Fruit fly (Drosophila melanogaster) whole organism, prepupa: ENCODE measurements around the gene CG13131.

ENCODE experiments used
- Blimp-1 ChIP-seq: fragments of 200-800 bp; sonication (Bioruptor generic); optimal IDR thresholded peaks from 3 replicates; lab custom pipeline; 2017; ENCODE audit warnings: missing biosample characterization, missing genetic modification characterization, mild to moderate bottlenecking, moderate library complexity, missing genetic modification reagents
- CG10631 ChIP-seq: fragments of 200-800 bp; sonication (Bioruptor generic); optimal IDR thresholded peaks from 2 replicates; lab custom pipeline; 2016; ENCODE audit warnings: missing biosample characterization, missing genetic modification characterization
- CG11294 ChIP-seq: fragments of 200-800 bp; sonication (Bioruptor generic); IDR thresholded peaks from 2 replicates; pipeline ENCODE4 v1.3.6; 2022; ENCODE audit warnings: missing biosample characterization, missing genetic modification characterization
- CG16779 ChIP-seq: fragments of 200-800 bp; sonication (Bioruptor generic); optimal IDR thresholded peaks from 3 replicates; lab custom pipeline; 2017; ENCODE audit warnings: missing biosample characterization, mild to moderate bottlenecking, missing genetic modification characterization
- Eip78C ChIP-seq: fragments of 200-800 bp; sonication (Bioruptor generic); peaks from one replicate; lab custom pipeline; 2016; ENCODE audit warnings: missing biosample characterization, missing genetic modification characterization
- Gug ChIP-seq: fragments of 200-800 bp; sonication (Bioruptor generic); IDR thresholded peaks from 2 replicates; pipeline ENCODE4 v1.3.6; 2022; ENCODE audit warnings: missing biosample characterization, missing genetic modification characterization
- Sox14 ChIP-seq: fragments of 200-800 bp; sonication (Bioruptor generic); optimal IDR thresholded peaks from 3 replicates; lab custom pipeline; 2016; ENCODE audit warnings: missing biosample characterization, missing genetic modification characterization
- acj6 ChIP-seq: fragments of 200-800 bp; sonication (Bioruptor generic); optimal IDR thresholded peaks from 3 replicates; lab custom pipeline; 2016; ENCODE audit warnings: missing biosample characterization, missing genetic modification characterization
- esn ChIP-seq: fragments of 200-800 bp; sonication (Bioruptor generic); optimal IDR thresholded peaks from 2 replicates; lab custom pipeline; 2016; ENCODE audit warnings: missing biosample characterization, mild to moderate bottlenecking, missing genetic modification characterization, moderate library complexity
- fd59A ChIP-seq: fragments of 200-800 bp; sonication (Bioruptor generic); optimal IDR thresholded peaks from 2 replicates; lab custom pipeline; 2017; ENCODE audit warnings: missing biosample characterization, mild to moderate bottlenecking, missing genetic modification characterization, missing genetic modification reagents
- salr ChIP-seq, 2 experiments: fragments of 200-800 bp; sonication (Bioruptor generic); optimal IDR thresholded peaks; 3 replicates each; lab custom pipeline; 2016 to 2018; ENCODE audit warnings: missing biosample characterization in 2 of 2, missing genetic modification characterization in 2 of 2, mild to moderate bottlenecking in 1 of 2
- svp ChIP-seq: fragments of 200-800 bp; sonication (Bioruptor generic); peaks from one replicate; lab custom pipeline; 2016; ENCODE audit warnings: missing biosample characterization, missing genetic modification characterization

- TF ChIP-seq fd59A (GFP tag; lab: Kevin White, UChicago) (peak; percentile 94), CG16779 (peak; percentile 93), CG10631 (GFP tag; lab: Kevin White, UChicago) (peak; percentile 98), svp (GFP tag; lab: Kevin White, UChicago) (peak; percentile 99), Blimp-1 (GFP tag; lab: Kevin White, UChicago) (peak; percentile 94), CG11294 (GFP tag; lab: Robert Waterston, UW) (peak; percentile 90), Eip78C (GFP tag; lab: Kevin White, UChicago) (peak; percentile 99), Gug (GFP tag; lab: Robert Waterston, UW) (peak; percentile 93), acj6 (GFP tag; lab: Kevin White, UChicago) (peak; percentile 98), esn (GFP tag; lab: Kevin White, UChicago) (peak; percentile 98), Sox14 (GFP tag; lab: Kevin White, UChicago) (peak; percentile 98), salr (GFP tag; optimal IDR thresholded peaks at IDR 0.05; lab: Kevin White, UChicago) (peak; percentile 94 to 96)
Measured at dm6 chr2L:10057236-10057635, 40.0 kb upstream of the CG13131 start.
